Fruit fly (Drosophila melanogaster) whole organism, embryonic: Measurements from ENCODE around the gene CG46462.

Experiments
- Blimp-1 ChIP-seq: fragments of 200-800 bp; sonication (Bioruptor generic); optimal IDR thresholded peaks from 3 replicates; lab custom pipeline; 2018; ENCODE audit warnings: missing biosample characterization, missing genetic modification characterization, mild to moderate bottlenecking, moderate library complexity, missing genetic modification reagents
- CG11093 ChIP-seq: fragments of 200-800 bp; sonication (Bioruptor generic); IDR thresholded peaks from 3 replicates; pipeline ENCODE4 v1.3.6; 2022; ENCODE audit warnings: missing biosample characterization, missing genetic modification characterization
- CG11560 ChIP-seq: fragments of 200-800 bp; sonication (Bioruptor generic); IDR thresholded peaks from 3 replicates; pipeline ENCODE4 v1.3.6; 2022; ENCODE audit warnings: missing biosample characterization, missing genetic modification characterization
- CG12744 ChIP-seq: fragments of 200-800 bp; sonication (Bioruptor generic); optimal IDR thresholded peaks from 2 replicates; lab custom pipeline; 2016; ENCODE audit warnings: missing biosample characterization, missing genetic modification characterization
- CG13424 ChIP-seq: fragments of 200-800 bp; sonication (Bioruptor generic); optimal IDR thresholded peaks from 2 replicates; lab custom pipeline; 2019; ENCODE audit warnings: missing biosample characterization, mild to moderate bottlenecking, missing genetic modification characterization, moderate library complexity
- CG14050 ChIP-seq: fragments of 200-800 bp; sonication (Bioruptor generic); IDR thresholded peaks from 3 replicates; pipeline ENCODE4 v1.3.6; 2022; ENCODE audit warnings: missing biosample characterization, missing genetic modification characterization
- CG14965 ChIP-seq: fragments of 200-800 bp; sonication (Bioruptor generic); optimal IDR thresholded peaks from 2 replicates; lab custom pipeline; 2016; ENCODE audit warnings: missing biosample characterization, missing genetic modification characterization, borderline replicate concordance
- CG17359 ChIP-seq: fragments of 200-800 bp; sonication (Bioruptor generic); optimal IDR thresholded peaks from 3 replicates; lab custom pipeline; 2018; ENCODE audit warnings: missing biosample characterization, mild to moderate bottlenecking, missing genetic modification characterization, moderate library complexity
- CG18599 ChIP-seq: fragments of 200-800 bp; sonication (Bioruptor generic); optimal IDR thresholded peaks from 3 replicates; lab custom pipeline; 2017; ENCODE audit warnings: missing biosample characterization, missing genetic modification characterization, mild to moderate bottlenecking, moderate library complexity, missing genetic modification reagents
- CG30020 ChIP-seq: fragments of 200-800 bp; optimal IDR thresholded peaks from 2 replicates; lab custom pipeline; 2019; ENCODE audit warnings: missing biosample characterization, mild to moderate bottlenecking, missing genetic modification characterization, moderate library complexity
- CG3065 ChIP-seq: fragments of 200-800 bp; sonication (Bioruptor generic); optimal IDR thresholded peaks from 2 replicates; lab custom pipeline; 2016; ENCODE audit warnings: missing biosample characterization, missing genetic modification characterization
- CG3407 ChIP-seq: fragments of 200-800 bp; sonication (Bioruptor generic); optimal IDR thresholded peaks from 2 replicates; lab custom pipeline; 2018; ENCODE audit warnings: missing biosample characterization, mild to moderate bottlenecking, missing genetic modification characterization
- CG4424 ChIP-seq: fragments of 200-800 bp; sonication (Bioruptor generic); optimal IDR thresholded peaks from 3 replicates; lab custom pipeline; 2016; ENCODE audit warnings: missing biosample characterization, missing genetic modification characterization
- CG4617 ChIP-seq: fragments of 200-800 bp; sonication (Bioruptor generic); optimal IDR thresholded peaks from 3 replicates; lab custom pipeline; 2016; ENCODE audit warnings: missing biosample characterization, missing genetic modification characterization, borderline replicate concordance
- CG4854 ChIP-seq: fragments of 200-800 bp; sonication (Bioruptor generic); optimal IDR thresholded peaks from 2 replicates; lab custom pipeline; 2016; ENCODE audit warnings: missing biosample characterization, missing genetic modification characterization, inconsistent platforms
- CG6765 ChIP-seq: fragments of 200-800 bp; sonication (Bioruptor generic); optimal IDR thresholded peaks from 3 replicates; lab custom pipeline; 2017; ENCODE audit warnings: missing biosample characterization, mild to moderate bottlenecking, missing genetic modification characterization
- CG7556 ChIP-seq: fragments of 200-800 bp; sonication (Bioruptor generic); optimal IDR thresholded peaks from 2 replicates; lab custom pipeline; 2017; ENCODE audit warnings: missing biosample characterization, mild to moderate bottlenecking, missing genetic modification characterization
- CG7928 ChIP-seq: fragments of 200-800 bp; sonication (Bioruptor generic); optimal IDR thresholded peaks from 2 replicates; lab custom pipeline; 2017; ENCODE audit warnings: missing biosample characterization, mild to moderate bottlenecking, missing genetic modification characterization
- CG8359 ChIP-seq: fragments of 200-800 bp; sonication (Bioruptor generic); optimal IDR thresholded peaks from 2 replicates; lab custom pipeline; 2017; ENCODE audit warnings: missing biosample characterization, mild to moderate bottlenecking, missing genetic modification characterization, borderline replicate concordance
- CG9437 ChIP-seq: fragments of 200-800 bp; sonication (Bioruptor generic); optimal IDR thresholded peaks from 2 replicates; lab custom pipeline; 2018; ENCODE audit warnings: missing biosample characterization, mild to moderate bottlenecking, missing genetic modification characterization
- CG9797 ChIP-seq: fragments of 200-800 bp; sonication (Bioruptor generic); optimal IDR thresholded peaks from 3 replicates; lab custom pipeline; 2018; ENCODE audit warnings: missing biosample characterization, mild to moderate bottlenecking, missing genetic modification characterization
- CrebB ChIP-seq: fragments of 200-800 bp; sonication (Bioruptor generic); optimal IDR thresholded peaks from 3 replicates; lab custom pipeline; 2018; ENCODE audit warnings: missing biosample characterization, mild to moderate bottlenecking, missing genetic modification characterization
- HHEX ChIP-seq: fragments of 200-800 bp; sonication (Bioruptor generic); optimal IDR thresholded peaks from 3 replicates; lab custom pipeline; 2017; ENCODE audit warnings: missing biosample characterization, mild to moderate bottlenecking, missing genetic modification characterization, missing genetic modification reagents
- HLH4C ChIP-seq: fragments of 200-800 bp; sonication (Bioruptor generic); IDR thresholded peaks from 3 replicates; pipeline ENCODE4 v1.3.6; 2022; ENCODE audit warnings: missing biosample characterization, missing genetic modification characterization; ENCODE audit not compliant: partially characterized antibody
- Hsf ChIP-seq: fragments of 200-800 bp; sonication (Bioruptor generic); optimal IDR thresholded peaks from 3 replicates; lab custom pipeline; 2016; ENCODE audit warnings: missing biosample characterization, missing genetic modification characterization
- Kr ChIP-seq: fragments of 200-800 bp; sonication (Bioruptor generic); optimal IDR thresholded peaks from 2 replicates; lab custom pipeline; 2017; ENCODE audit warnings: missing biosample characterization, mild to moderate bottlenecking, missing genetic modification characterization
- MBD-R2 ChIP-seq: fragments of 200-800 bp; sonication (Bioruptor generic); IDR thresholded peaks from 2 replicates; pipeline ENCODE4 v1.3.6; 2022; ENCODE audit warnings: missing biosample characterization, missing genetic modification characterization
- MESR4 ChIP-seq: fragments of 200-800 bp; sonication (Bioruptor generic); optimal IDR thresholded peaks from 2 replicates; lab custom pipeline; 2018; ENCODE audit warnings: missing biosample characterization, mild to moderate bottlenecking, missing genetic modification characterization, moderate library complexity
- Mad ChIP-seq: fragments of 200-800 bp; sonication (Bioruptor generic); optimal IDR thresholded peaks from 2 replicates; lab custom pipeline; 2016; ENCODE audit warnings: missing biosample characterization, missing genetic modification characterization
- Med ChIP-seq: fragments of 200-800 bp; sonication (Bioruptor generic); peaks from one replicate; lab custom pipeline; 2016; ENCODE audit warnings: missing biosample characterization, missing genetic modification characterization, mild to moderate bottlenecking, inconsistent platforms, moderate library complexity
- NfI ChIP-seq: fragments of 200-800 bp; sonication (Bioruptor generic); optimal IDR thresholded peaks from 3 replicates; lab custom pipeline; 2018; ENCODE audit warnings: missing biosample characterization, mild to moderate bottlenecking, missing genetic modification characterization, moderate library complexity
- Rx ChIP-seq: fragments of 200-800 bp; sonication (Bioruptor generic); IDR thresholded peaks from 2 replicates; pipeline ENCODE4 v1.3.6; 2022; ENCODE audit warnings: missing biosample characterization, missing genetic modification characterization
- Stat92E ChIP-seq, 3 experiments: fragments of >200 bp in 2 of 3; fragments of 200-800 bp in 1 of 3; sonication (Bioruptor generic) in 1 of 3; optimal IDR thresholded peaks; 2 replicates each; lab custom pipeline; 2017 to 2019; ENCODE audit warnings: missing biosample characterization in 3 of 3, missing genetic modification characterization in 3 of 3, mild to moderate bottlenecking in 1 of 3, moderate library complexity in 1 of 3
- Usf ChIP-seq: fragments of 200-800 bp; sonication (Bioruptor generic); optimal IDR thresholded peaks from 2 replicates; lab custom pipeline; 2017; ENCODE audit warnings: missing genotype, missing biosample characterization, missing genetic modification characterization
- br ChIP-seq: fragments of >200 bp; optimal IDR thresholded peaks from 2 replicates; lab custom pipeline; 2017
- chn ChIP-seq: fragments of 200-800 bp; sonication (Bioruptor generic); optimal IDR thresholded peaks from 2 replicates; lab custom pipeline; 2016; ENCODE audit warnings: missing biosample characterization, missing genetic modification characterization
- dmrt99B ChIP-seq: fragments of 200-800 bp; sonication (Bioruptor generic); optimal IDR thresholded peaks from 2 replicates; lab custom pipeline; 2018; ENCODE audit warnings: missing biosample characterization, mild to moderate bottlenecking, missing genetic modification characterization, moderate library complexity
- ems ChIP-seq: fragments of 200-800 bp; sonication (Bioruptor generic); optimal IDR thresholded peaks from 3 replicates; lab custom pipeline; 2016; ENCODE audit warnings: missing biosample characterization, missing genetic modification characterization
- ham ChIP-seq: fragments of 200-800 bp; sonication (Bioruptor generic); IDR thresholded peaks from 2 replicates; pipeline ENCODE4 v1.3.6; 2022; ENCODE audit warnings: missing biosample characterization, missing genetic modification characterization
- inv ChIP-seq: fragments of 200-800 bp; sonication (Bioruptor generic); IDR thresholded peaks from 2 replicates; pipeline ENCODE4 v1.3.6; 2022; ENCODE audit warnings: missing biosample characterization, missing genetic modification characterization; ENCODE audit not compliant: partially characterized antibody
- nom ChIP-seq: fragments of 200-800 bp; sonication (Bioruptor generic); optimal IDR thresholded peaks from 2 replicates; lab custom pipeline; 2017; ENCODE audit warnings: missing biosample characterization, missing genetic modification characterization, mild to moderate bottlenecking, moderate library complexity, missing genetic modification reagents
- otp ChIP-seq: fragments of 200-800 bp; sonication (Bioruptor generic); IDR thresholded peaks from 3 replicates; pipeline ENCODE4, ENCODE4 v1.3.6; 2022; ENCODE audit warnings: missing biosample characterization, missing genetic modification characterization
- p53 ChIP-seq: fragments of 200-800 bp; sonication (Bioruptor generic); optimal IDR thresholded peaks from 2 replicates; lab custom pipeline; 2016; ENCODE audit warnings: missing biosample characterization, missing genetic modification characterization
- pzg ChIP-seq: fragments of 200-800 bp; sonication (Bioruptor generic); optimal IDR thresholded peaks from 3 replicates; lab custom pipeline; 2018; ENCODE audit warnings: missing biosample characterization, mild to moderate bottlenecking, missing genetic modification characterization, moderate library complexity
- ro ChIP-seq: fragments of 200-800 bp; sonication (Bioruptor generic); IDR thresholded peaks from 2 replicates; pipeline ENCODE4 v1.3.6; 2022; ENCODE audit warnings: missing biosample characterization, missing genetic modification characterization
- so ChIP-seq: fragments of 200-800 bp; sonication (Bioruptor generic); IDR thresholded peaks from 3 replicates; pipeline ENCODE4 v1.3.6; 2022; ENCODE audit warnings: missing biosample characterization, missing genetic modification characterization
- trem ChIP-seq: fragments of 200-800 bp; optimal IDR thresholded peaks from 3 replicates; lab custom pipeline; 2019; ENCODE audit warnings: missing biosample characterization, mild to moderate bottlenecking, missing genetic modification characterization, moderate library complexity
- wdn ChIP-seq: fragments of 200-800 bp; sonication (Bioruptor generic); IDR thresholded peaks from 2 replicates; pipeline ENCODE4 v1.3.6; 2022; ENCODE audit warnings: missing biosample characterization, missing genetic modification characterization
- zen2 ChIP-seq: fragments of 200-800 bp; sonication (Bioruptor generic); IDR thresholded peaks from 3 replicates; pipeline ENCODE4 v1.3.6; 2022; ENCODE audit warnings: missing biosample characterization, missing genetic modification characterization; ENCODE audit not compliant: partially characterized antibody

The CG46462 gene

dm6 chr3L:19909234-19910053 lies 22.0 kb upstream of the CG46462 start (continued):
- TF ChIP-seq zen2 (GFP tag; lab: Robert Waterston, UW): no peak
- no peak for TF ChIP-seq CG11093 (GFP tag; lab: Robert Waterston, UW)
- no peak for TF ChIP-seq CG17359
- peak; percentile 52 for TF ChIP-seq trem (tag; lab: Kevin White, UChicago)
- peak; percentile 89 for TF ChIP-seq Med (GFP tag; lab: Kevin White, UChicago)
- peak; percentile 38 for TF ChIP-seq CG30020 (tag; lab: Kevin White, UChicago)
- TF ChIP-seq Stat92E (GFP tag; optimal IDR thresholded peaks at IDR 0.05; lab: Kevin White, UChicago): peak in 1 of 3 experiments; percentile 14
- TF ChIP-seq Rx (GFP tag; lab: Robert Waterston, UW): no peak
- no peak for TF ChIP-seq Blimp-1 (GFP tag; lab: Kevin White, UChicago)
- no peak for TF ChIP-seq Mad (GFP tag; lab: Kevin White, UChicago)
- no peak for TF ChIP-seq CG14050
- no peak for TF ChIP-seq otp (GFP tag; lab: Robert Waterston, UW)
- TF ChIP-seq CG12744 (GFP tag; lab: Kevin White, UChicago): no peak
- TF ChIP-seq NfI: peak; percentile 36
- TF ChIP-seq CG11560: no peak
- no peak for TF ChIP-seq chn (GFP tag; lab: Kevin White, UChicago)
- TF ChIP-seq Kr (GFP tag; lab: Kevin White, UChicago): no peak
- TF ChIP-seq CG4617 (GFP tag; lab: Kevin White, UChicago): peak; percentile 66
- TF ChIP-seq MESR4: peak; percentile 60
- TF ChIP-seq CG4854 (GFP tag; lab: Kevin White, UChicago): no peak
- TF ChIP-seq CG14965 (GFP tag; lab: Kevin White, UChicago): no peak
- TF ChIP-seq CG7928 (GFP tag; lab: Kevin White, UChicago): no peak
- no peak for TF ChIP-seq ham (GFP tag; lab: Robert Waterston, UW)
- no peak for TF ChIP-seq CG3407 (GFP tag; lab: Kevin White, UChicago)
- TF ChIP-seq inv (GFP tag; lab: Robert Waterston, UW): no peak
- TF ChIP-seq CG9437 (GFP tag; lab: Kevin White, UChicago): no peak
- TF ChIP-seq CG8359 (GFP tag; lab: Kevin White, UChicago): no peak
- TF ChIP-seq Usf: no peak
- no peak for TF ChIP-seq Hsf
- no peak for TF ChIP-seq CG4424 (GFP tag; lab: Kevin White, UChicago)
- no peak for TF ChIP-seq CG3065 (GFP tag; lab: Kevin White, UChicago)
- TF ChIP-seq MBD-R2: peak; percentile 42
- TF ChIP-seq br (lab: Kevin White, UChicago): no peak
- no peak for TF ChIP-seq CG18599
- TF ChIP-seq pzg: peak; percentile 88
- no peak for TF ChIP-seq CG7556 (GFP tag; lab: Kevin White, UChicago)
- no peak for TF ChIP-seq p53 (GFP tag; lab: Kevin White, UChicago)
- no peak for TF ChIP-seq dmrt99B (tag; lab: Kevin White, UChicago)
- TF ChIP-seq HHEX (GFP tag; lab: Kevin White, UChicago): peak; percentile 35
- TF ChIP-seq HLH4C (GFP tag; lab: Robert Waterston, UW): no peak
- TF ChIP-seq CG6765 (GFP tag; lab: Kevin White, UChicago): no peak
- peak; percentile 94 for TF ChIP-seq CG9797 (GFP tag; lab: Kevin White, UChicago)
- TF ChIP-seq wdn (GFP tag; lab: Robert Waterston, UW): no peak
- TF ChIP-seq ro (GFP tag; lab: Robert Waterston, UW): no peak
- no peak for TF ChIP-seq CrebB
- TF ChIP-seq ems (GFP tag; lab: Kevin White, UChicago): no peak
- TF ChIP-seq so (GFP tag; lab: Robert Waterston, UW): no peak
- TF ChIP-seq nom (GFP tag; lab: Kevin White, UChicago): no peak
- no peak for TF ChIP-seq CG13424
